Worm (Caenorhabditis elegans) whole organism, L4 larva: ENCODE measurements around the gene enpp-1.
A peak's percentile ranks its signal among the peaks of the same experiment; 100 is the strongest.

Experiments
- F37D6.2 ChIP-seq: sonication (generic microtip); optimal IDR thresholded peaks from 2 replicates; lab custom pipeline; 2016; ENCODE audit warnings: mild to moderate bottlenecking, missing genetic modification characterization, missing compliant biosample characterization
- T20F7.1 ChIP-seq: fragments of 200-800 bp; sonication (Bioruptor generic); optimal IDR thresholded peaks from 2 replicates; lab custom pipeline; 2018; ENCODE audit warnings: mild to moderate bottlenecking, missing genetic modification characterization, missing compliant biosample characterization
- Y105C5A.15 ChIP-seq: fragments of 200-800 bp; sonication (Bioruptor generic); IDR thresholded peaks from 2 replicates; pipeline ENCODE4 v1.3.6; 2022; ENCODE audit warnings: missing genetic modification characterization, missing compliant biosample characterization
- Y75B8A.6 ChIP-seq: fragments of 200-800 bp; sonication (Bioruptor generic); IDR thresholded peaks from 2 replicates; pipeline ENCODE4 v1.3.6; 2022; ENCODE audit warnings: missing genetic modification reagents, missing genetic modification characterization, missing compliant biosample characterization
- ZK337.2 ChIP-seq: fragments of 200-800 bp; sonication (Bioruptor generic); IDR thresholded peaks from 2 replicates; pipeline ENCODE4 v1.3.6; 2022; ENCODE audit warnings: missing genetic modification reagents, missing genetic modification characterization, missing compliant biosample characterization
- ZK546.5 ChIP-seq, 2 experiments: sonication (generic microtip); optimal IDR thresholded peaks; 2 replicates each; lab custom pipeline; 2017; ENCODE audit warnings: missing biosample characterization in 2 of 2, missing genetic modification characterization in 2 of 2
- arid-1 ChIP-seq: fragments of 200-800 bp; sonication (Bioruptor generic); conservative IDR thresholded peaks from 2 replicates; pipeline ENCODE4 v1.3.6; 2022; ENCODE audit warnings: missing genetic modification reagents, missing genetic modification characterization, missing compliant biosample characterization
- attf-4 ChIP-seq: sonication (generic microtip); optimal IDR thresholded peaks from 3 replicates; lab custom pipeline; 2017; ENCODE audit warnings: missing biosample characterization, missing genetic modification characterization
- ceh-32 ChIP-seq: sonication (generic microtip); optimal IDR thresholded peaks from 2 replicates; lab custom pipeline; 2016; ENCODE audit warnings: mild to moderate bottlenecking, missing genetic modification characterization, missing compliant biosample characterization; ENCODE audit not compliant: poor library complexity
- cey-2 ChIP-seq: sonication (generic microtip); optimal IDR thresholded peaks from 3 replicates; lab custom pipeline; 2017; ENCODE audit warnings: missing genetic modification characterization, mild to moderate bottlenecking, missing compliant biosample characterization, antibody characterized with exemption, borderline replicate concordance; ENCODE audit not compliant: insufficient read depth
- ctbp-1 ChIP-seq: fragments of 200-800 bp; sonication (Bioruptor generic); IDR thresholded peaks from 2 replicates; pipeline ENCODE4 v1.3.6; 2022; ENCODE audit warnings: missing genetic modification reagents, missing genetic modification characterization, missing compliant biosample characterization
- daf-19 ChIP-seq: fragments of 200-800 bp; sonication (Bioruptor generic); conservative IDR thresholded peaks from 2 replicates; pipeline ENCODE4 v1.3.6; 2022; ENCODE audit warnings: missing genetic modification characterization, missing compliant biosample characterization
- daf-8 ChIP-seq: fragments of 200-800 bp; sonication (Bioruptor generic); IDR thresholded peaks from 2 replicates; pipeline ENCODE4 v1.3.6; 2022; ENCODE audit warnings: missing genetic modification characterization, missing compliant biosample characterization
- dmd-8 ChIP-seq: fragments of 200-800 bp; sonication (Bioruptor generic); IDR thresholded peaks from 2 replicates; pipeline ENCODE4 v1.3.6; 2022; ENCODE audit warnings: missing genetic modification characterization, missing compliant biosample characterization
- egl-27 ChIP-seq: sonication (generic microtip); optimal IDR thresholded peaks from 3 replicates; lab custom pipeline; 2017; ENCODE audit warnings: missing biosample characterization, missing genetic modification reagents, missing genetic modification characterization
- fkh-10 ChIP-seq: fragments of 150-350 bp; optimal IDR thresholded peaks from 2 replicates; lab custom pipeline; 2014; ENCODE audit warnings: missing biosample characterization, missing genetic modification reagents, missing genetic modification characterization
- fos-1 ChIP-seq: fragments of 150-350 bp; optimal IDR thresholded peaks from 2 replicates; lab custom pipeline; 2014; ENCODE audit warnings: missing biosample characterization, missing genetic modification characterization
- gei-8 ChIP-seq: fragments of 200-800 bp; sonication (Bioruptor generic); optimal IDR thresholded peaks from 2 replicates; lab custom pipeline; 2018; ENCODE audit warnings: mild to moderate bottlenecking, missing genetic modification characterization, missing compliant biosample characterization
- hif-1 ChIP-seq, 2 experiments: sonication (generic microtip); optimal IDR thresholded peaks; 2 replicates each; lab custom pipeline; 2016 to 2017; ENCODE audit warnings: missing compliant biosample characterization in 2 of 2, missing genetic modification characterization in 2 of 2, missing genetic modification reagents in 2 of 2, missing genotype in 2 of 2, mild to moderate bottlenecking in 1 of 2
- hlh-11 ChIP-seq: fragments of 200-800 bp; sonication (Bioruptor generic); optimal IDR thresholded peaks from 2 replicates; lab custom pipeline; 2018; ENCODE audit warnings: mild to moderate bottlenecking, missing genetic modification characterization, missing compliant biosample characterization
- hlh-30 ChIP-seq: sonication (generic microtip); optimal IDR thresholded peaks from 2 replicates; lab custom pipeline; 2017; ENCODE audit warnings: antibody characterized with exemption, mild to moderate bottlenecking, missing genetic modification characterization, missing compliant biosample characterization; ENCODE audit not compliant: insufficient read depth
- lin-13 ChIP-seq: fragments of 150-350 bp; optimal IDR thresholded peaks from 2 replicates; lab custom pipeline; 2014; ENCODE audit warnings: missing biosample characterization, missing genetic modification reagents, missing genetic modification characterization
- lir-3 ChIP-seq: sonication (generic microtip); optimal IDR thresholded peaks from 2 replicates; lab custom pipeline; 2016; ENCODE audit warnings: mild to moderate bottlenecking, missing genetic modification characterization, missing compliant biosample characterization
- lsy-2 ChIP-seq, 2 experiments: fragments of 150-350 bp in 1 of 2; sonication (generic microtip) in 1 of 2; optimal IDR thresholded peaks; 2 replicates each; lab custom pipeline; 2014 to 2017; ENCODE audit warnings: missing biosample characterization in 2 of 2, missing genetic modification characterization in 2 of 2
- madf-5 ChIP-seq, 2 experiments: fragments of 200-800 bp; sonication (Bioruptor generic); IDR thresholded peaks; 2 replicates each; pipeline ENCODE4 v1.3.6; 2022; ENCODE audit warnings: missing compliant biosample characterization in 2 of 2, missing genetic modification characterization in 2 of 2
- mdl-1 ChIP-seq, 2 experiments: fragments of 150-350 bp in 1 of 2; sonication (generic microtip) in 1 of 2; optimal IDR thresholded peaks; 2 replicates each; lab custom pipeline; 2014 to 2017; ENCODE audit warnings: missing biosample characterization in 2 of 2, missing genetic modification characterization in 2 of 2
- mxl-2 ChIP-seq: fragments of 200-800 bp; sonication (Bioruptor generic); conservative IDR thresholded peaks from 2 replicates; pipeline ENCODE4 v1.3.6; 2022; ENCODE audit warnings: missing genetic modification reagents, missing genetic modification characterization, missing compliant biosample characterization
- mxl-3 ChIP-seq: fragments of 200-800 bp; sonication (Bioruptor generic); optimal IDR thresholded peaks from 2 replicates; lab custom pipeline; 2018; ENCODE audit warnings: mild to moderate bottlenecking, missing genetic modification characterization, missing compliant biosample characterization
- nhr-10 ChIP-seq: fragments of 150-350 bp; optimal IDR thresholded peaks from 2 replicates; lab custom pipeline; 2014; ENCODE audit warnings: missing biosample characterization, missing genetic modification characterization
- nhr-237 ChIP-seq: sonication (generic microtip); optimal IDR thresholded peaks from 2 replicates; lab custom pipeline; 2017; ENCODE audit warnings: missing biosample characterization, missing genetic modification characterization
- nhr-28 ChIP-seq: fragments of 150-350 bp; optimal IDR thresholded peaks from 2 replicates; lab custom pipeline; 2014; ENCODE audit warnings: missing biosample characterization, missing genetic modification characterization
- nhr-6 ChIP-seq: fragments of 150-350 bp; optimal IDR thresholded peaks from 2 replicates; lab custom pipeline; 2014; ENCODE audit warnings: missing biosample characterization, missing genetic modification characterization
- nhr-77 ChIP-seq: fragments of 150-350 bp; optimal IDR thresholded peaks from 2 replicates; lab custom pipeline; 2014; ENCODE audit warnings: missing biosample characterization, missing genetic modification characterization
- php-3 ChIP-seq: fragments of 200-800 bp; sonication (Bioruptor generic); IDR thresholded peaks from 2 replicates; pipeline ENCODE4 v1.3.6; 2022; ENCODE audit warnings: missing genetic modification reagents, missing genetic modification characterization, missing compliant biosample characterization
- set-16 ChIP-seq: fragments of 200-800 bp; sonication (Bioruptor generic); IDR thresholded peaks from 2 replicates; pipeline ENCODE4 v1.3.6; 2022; ENCODE audit warnings: missing genetic modification reagents, missing genetic modification characterization, missing compliant biosample characterization
- skn-1 ChIP-seq: fragments of 150-350 bp; optimal IDR thresholded peaks from 2 replicates; lab custom pipeline; 2014; ENCODE audit warnings: missing biosample characterization, missing genetic modification characterization
- tag-97 ChIP-seq: fragments of 200-800 bp; sonication (Bioruptor generic); IDR thresholded peaks from 2 replicates; pipeline ENCODE4 v1.3.6; 2022; ENCODE audit warnings: missing genetic modification characterization, missing compliant biosample characterization
- zfp-3 ChIP-seq: fragments of 200-800 bp; sonication (Bioruptor generic); conservative IDR thresholded peaks from 2 replicates; pipeline ENCODE4 v1.3.6; 2022; ENCODE audit warnings: missing genetic modification reagents, missing genetic modification characterization, missing compliant biosample characterization
- zip-2 ChIP-seq: fragments of 150-350 bp; optimal IDR thresholded peaks from 2 replicates; lab custom pipeline; 2014; ENCODE audit warnings: missing biosample characterization, missing genetic modification characterization

Gene enpp-1

ce11 chrV:12161157-12161556, 29.9 kb downstream of the enpp-1 start:
- TF ChIP-seq cey-2 (tag; lab: Kevin White, UChicago) (no peak), ZK337.2 (GFP tag; lab: Robert Waterston, UW) (no peak), gei-8 (no peak), skn-1 (no peak), nhr-77 (no peak), Y105C5A.15 (GFP tag; lab: Robert Waterston, UW) (no peak), hif-1 (tag; optimal IDR thresholded peaks at IDR 0.05; lab: Kevin White, UChicago) (no peak), attf-4 (tag; lab: Kevin White, UChicago) (no peak), Y75B8A.6 (GFP tag; lab: Robert Waterston, UW) (no peak)

DNA sequence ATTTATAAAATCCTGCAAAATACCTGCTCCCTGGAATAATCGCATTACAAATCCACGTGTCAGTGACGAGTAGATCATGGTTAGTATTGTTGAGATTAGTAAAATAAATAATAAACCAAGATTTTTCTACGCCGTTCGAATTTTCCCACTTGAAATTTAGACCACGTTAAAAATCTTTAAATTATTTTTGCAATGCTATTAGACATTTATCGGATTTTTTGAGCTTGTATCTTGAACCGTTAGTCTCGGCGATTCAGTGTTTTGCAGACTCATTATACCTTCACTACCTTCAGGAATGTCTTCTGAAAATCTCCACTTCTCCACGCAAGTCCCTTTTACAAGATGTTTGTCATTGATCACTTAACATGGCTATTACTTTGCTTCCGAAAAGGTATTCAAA, 31.0 kb downstream of the enpp-1 start, which contains the start of gene C27A7.5:
TSS of gene C27A7.5 (minus strand) at position 101 of the 400 bp plus-strand sequence.
- TF ChIP-seq F37D6.2 (tag; lab: Kevin White, UChicago): no peak
- no peak for TF ChIP-seq egl-27 (tag; lab: Kevin White, UChicago)
- TF ChIP-seq daf-8: no peak
- TF ChIP-seq daf-19 (GFP tag; lab: Robert Waterston, UW): no peak
- TF ChIP-seq madf-5 (GFP tag; IDR thresholded peaks at IDR 0.05; lab: Robert Waterston, UW): no peak
- TF ChIP-seq nhr-10 (tag; lab: Kevin White, UChicago): no peak
- no peak for TF ChIP-seq lin-13

- TF ChIP-seq tag-97 (GFP tag; lab: Robert Waterston, UW): no peak
Measured at ce11 chrV:12162906-12163305, 31.6 kb downstream of the enpp-1 start, which contains the start of gene srj-4. Gene srj-4, plus strand, starts transcription at chrV:12163206.

ce11 chrV:12167031-12167430, 35.8 kb downstream of the enpp-1 start:
- no peak for TF ChIP-seq zfp-3
- peak; percentile 97 for TF ChIP-seq set-16 (GFP tag; lab: Robert Waterston, UW)
- no peak for TF ChIP-seq mxl-3 (GFP tag; lab: Kevin White, UChicago)
- TF ChIP-seq ceh-32 (tag; lab: Kevin White, UChicago): no peak
- no peak for TF ChIP-seq dmd-8 (GFP tag; lab: Robert Waterston, UW)

ce11 chrV:12167653-12168052, 36.4 kb downstream of the enpp-1 start, which contains the start of gene col-37:
Gene col-37, minus strand, starts transcription at chrV:12167753.
- TF ChIP-seq nhr-6 (tag; lab: Kevin White, UChicago) (no peak), mdl-1 (tag; optimal IDR thresholded peaks at IDR 0.05; lab: Kevin White, UChicago) (peak in 1 of 2 experiments; percentile 16), ctbp-1 (no peak)

DNA sequence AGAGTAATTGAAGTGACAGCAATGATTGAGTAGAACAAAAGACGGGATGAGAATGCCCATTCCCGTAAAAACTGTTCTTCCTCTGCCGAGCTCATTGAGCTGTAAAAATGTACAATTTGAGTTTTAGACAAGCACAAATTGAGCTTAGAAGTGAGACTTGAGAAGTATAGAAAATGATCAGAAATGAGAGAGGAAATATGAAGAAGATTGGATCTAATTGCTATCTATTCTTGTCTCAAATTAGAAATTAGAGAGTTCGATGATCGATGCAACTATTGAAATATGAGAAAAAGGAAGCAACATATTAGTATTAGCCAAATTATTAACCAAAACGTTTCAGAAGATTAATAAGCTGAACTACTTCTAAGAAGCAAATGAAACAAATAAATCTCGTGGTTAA, 38.9 kb downstream of the enpp-1 start, which contains the start of gene ZK863.1:
TSS of gene ZK863.1 (minus strand) at position 101 of the 400 bp plus-strand sequence.
- TF ChIP-seq arid-1 (GFP tag; lab: Robert Waterston, UW) (no peak), fkh-10 (GFP tag; lab: Kevin White, UChicago) (no peak), egl-27 (tag; lab: Kevin White, UChicago) (no peak), lir-3 (tag; lab: Kevin White, UChicago) (no peak), nhr-10 (tag; lab: Kevin White, UChicago) (no peak), T20F7.1 (GFP tag; lab: Kevin White, UChicago) (no peak), hif-1 (tag; optimal IDR thresholded peaks at IDR 0.05; lab: Kevin White, UChicago) (no peak), fos-1 (tag; lab: Kevin White, UChicago) (no peak), mxl-3 (GFP tag; lab: Kevin White, UChicago) (no peak), nhr-237 (no peak), mxl-2 (GFP tag; lab: Robert Waterston, UW) (no peak), daf-8 (no peak), Y75B8A.6 (GFP tag; lab: Robert Waterston, UW) (no peak), hlh-11 (tag; lab: Kevin White, UChicago) (no peak), nhr-28 (tag; lab: Kevin White, UChicago) (no peak), zip-2 (tag; lab: Kevin White, UChicago) (no peak), lsy-2 (tag; optimal IDR thresholded peaks at IDR 0.05; lab: Kevin White, UChicago) (no peak), hlh-30 (tag; lab: Kevin White, UChicago) (no peak), php-3 (no peak), ZK546.5 (tag; optimal IDR thresholded peaks at IDR 0.05; lab: Kevin White, UChicago) (no peak)
